Fruit fly (Drosophila melanogaster) S2 (cell line): ENCODE data around the gene Aldh.

Experiments used
- CG8478 ChIP-seq: fragments of >200 bp; optimal IDR thresholded peaks from 2 replicates; lab custom pipeline; 2018
- CTCF ChIP-seq, 2 experiments: fragments of >200 bp; optimal IDR thresholded peaks; 2 replicates each; lab custom pipeline; 2018

- TF ChIP-seq CTCF (optimal IDR thresholded peaks at IDR 0.05; lab: Kevin White, UChicago), result no peak
- no peak for TF ChIP-seq CG8478 (lab: Kevin White, UChicago)
Measured at dm6 chr2L:9349246-9349645, 37.9 kb upstream of the Aldh start, which contains the start of gene CG43350.
